Worm (Caenorhabditis elegans) whole organism, midembryonic: ENCODE results near the gene F57F5.3.

ENCODE experiments used
- flt-1 ChIP-seq: fragments of 200-800 bp; sonication (Bioruptor generic); IDR thresholded peaks from 2 replicates; pipeline ENCODE4 v1.3.6; 2022; ENCODE audit warnings: missing genetic modification characterization, missing compliant biosample characterization
- tab-1 ChIP-seq: fragments of 200-800 bp; sonication (Bioruptor generic); IDR thresholded peaks from 2 replicates; pipeline ENCODE4 v1.3.6; 2022; ENCODE audit warnings: missing genetic modification characterization, missing compliant biosample characterization
- ztf-23 ChIP-seq: fragments of 200-800 bp; sonication (Bioruptor generic); IDR thresholded peaks from 2 replicates; pipeline ENCODE4 v1.3.6; 2022; ENCODE audit warnings: missing genetic modification reagents, missing genetic modification characterization, missing compliant biosample characterization
- ztf-29 ChIP-seq: fragments of 200-800 bp; sonication (Bioruptor generic); IDR thresholded peaks from 2 replicates; pipeline ENCODE4 v1.3.6; 2022; ENCODE audit warnings: missing genetic modification reagents, missing genetic modification characterization, missing compliant biosample characterization

ce11 chrV:11958343-11959291 is 47.8 kb downstream of the F57F5.3 start, which contains the start of gene F58H1.5:
- TF ChIP-seq flt-1 (GFP tag; lab: Robert Waterston, UW) (no peak), ztf-29 (GFP tag; lab: Robert Waterston, UW) (no peak), ztf-23 (no peak), tab-1 (GFP tag; lab: Robert Waterston, UW) (no peak)
